Fruit fly (Drosophila melanogaster) whole organism, embryonic: Measurements from ENCODE around the gene Doc1.

Experiments
- Abd-B ChIP-seq: fragments of 200-800 bp; sonication (Bioruptor generic); optimal IDR thresholded peaks from 2 replicates; lab custom pipeline; 2018; ENCODE audit warnings: missing biosample characterization, mild to moderate bottlenecking, missing genetic modification characterization, moderate library complexity
- Blimp-1 ChIP-seq: fragments of 200-800 bp; sonication (Bioruptor generic); optimal IDR thresholded peaks from 3 replicates; lab custom pipeline; 2018; ENCODE audit warnings: missing biosample characterization, missing genetic modification characterization, mild to moderate bottlenecking, moderate library complexity, missing genetic modification reagents
- C15 ChIP-seq: fragments of 200-800 bp; sonication (Bioruptor generic); IDR thresholded peaks from 3 replicates; pipeline ENCODE4 v1.3.6; 2022; ENCODE audit warnings: missing biosample characterization, missing genetic modification characterization
- CG10979 ChIP-seq: fragments of 200-800 bp; sonication (Bioruptor generic); optimal IDR thresholded peaks from 2 replicates; lab custom pipeline; 2018; ENCODE audit warnings: missing biosample characterization, mild to moderate bottlenecking, missing genetic modification characterization, moderate library complexity
- CG11504 ChIP-seq: fragments of 200-800 bp; sonication (Bioruptor generic); optimal IDR thresholded peaks from 3 replicates; lab custom pipeline; 2019; ENCODE audit warnings: missing biosample characterization, mild to moderate bottlenecking, missing genetic modification characterization, moderate library complexity
- CG11560 ChIP-seq: fragments of 200-800 bp; sonication (Bioruptor generic); IDR thresholded peaks from 3 replicates; pipeline ENCODE4 v1.3.6; 2022; ENCODE audit warnings: missing biosample characterization, missing genetic modification characterization
- CG12391 ChIP-seq: fragments of 200-800 bp; sonication (Bioruptor generic); optimal IDR thresholded peaks from 3 replicates; lab custom pipeline; 2018; ENCODE audit warnings: missing biosample characterization, mild to moderate bottlenecking, missing genetic modification characterization, moderate library complexity
- CG13287 ChIP-seq: fragments of 200-800 bp; sonication (Bioruptor generic); IDR thresholded peaks from 2 replicates; pipeline ENCODE4 v1.3.6; 2022; ENCODE audit warnings: missing biosample characterization, missing genetic modification characterization; ENCODE audit not compliant: partially characterized antibody
- CG15696 ChIP-seq: fragments of 200-800 bp; sonication (Bioruptor generic); optimal IDR thresholded peaks from 2 replicates; lab custom pipeline; 2019; ENCODE audit warnings: missing biosample characterization, mild to moderate bottlenecking, missing genetic modification characterization, moderate library complexity
- CG17359 ChIP-seq: fragments of 200-800 bp; sonication (Bioruptor generic); optimal IDR thresholded peaks from 3 replicates; lab custom pipeline; 2018; ENCODE audit warnings: missing biosample characterization, mild to moderate bottlenecking, missing genetic modification characterization, moderate library complexity
- CG2712 ChIP-seq: fragments of 200-800 bp; optimal IDR thresholded peaks from 3 replicates; lab custom pipeline; 2019; ENCODE audit warnings: missing biosample characterization, mild to moderate bottlenecking, missing genetic modification characterization, moderate library complexity
- CG30403 ChIP-seq: fragments of 200-800 bp; sonication (Bioruptor generic); optimal IDR thresholded peaks from 3 replicates; lab custom pipeline; 2016; ENCODE audit warnings: missing biosample characterization, missing genetic modification characterization
- CG32767 ChIP-seq: fragments of 200-800 bp; sonication (Bioruptor generic); IDR thresholded peaks from 2 replicates; pipeline ENCODE4 v1.3.6; 2022; ENCODE audit warnings: missing biosample characterization, missing genetic modification characterization
- CG4424 ChIP-seq: fragments of 200-800 bp; sonication (Bioruptor generic); optimal IDR thresholded peaks from 3 replicates; lab custom pipeline; 2016; ENCODE audit warnings: missing biosample characterization, missing genetic modification characterization
- CG6791 ChIP-seq: fragments of 200-800 bp; sonication (Bioruptor generic); IDR thresholded peaks from 3 replicates; pipeline ENCODE4 v1.3.6; 2022; ENCODE audit warnings: missing biosample characterization, missing genetic modification characterization; ENCODE audit not compliant: partially characterized antibody
- CG8924 ChIP-seq: fragments of 200-800 bp; optimal IDR thresholded peaks from 3 replicates; lab custom pipeline; 2019; ENCODE audit warnings: missing biosample characterization, mild to moderate bottlenecking, missing genetic modification characterization, moderate library complexity
- CoRest ChIP-seq: fragments of 200-800 bp; sonication (Bioruptor generic); optimal IDR thresholded peaks from 3 replicates; lab custom pipeline; 2018; ENCODE audit warnings: missing biosample characterization, mild to moderate bottlenecking, missing genetic modification characterization, moderate library complexity
- Dad ChIP-seq: fragments of 200-800 bp; sonication (Bioruptor generic); optimal IDR thresholded peaks from 3 replicates; lab custom pipeline; 2016; ENCODE audit warnings: missing biosample characterization, missing genetic modification characterization
- Dbx ChIP-seq: fragments of 200-800 bp; sonication (Bioruptor generic); IDR thresholded peaks from 3 replicates; pipeline ENCODE4 v1.3.6; 2022; ENCODE audit warnings: missing biosample characterization, missing genetic modification characterization
- HmgZ ChIP-seq: fragments of 200-800 bp; sonication (Bioruptor generic); optimal IDR thresholded peaks from 2 replicates; lab custom pipeline; 2018; ENCODE audit warnings: missing biosample characterization, mild to moderate bottlenecking, missing genetic modification characterization
- Hr51 ChIP-seq, 2 experiments: fragments of 200-800 bp; sonication (Bioruptor generic); optimal IDR thresholded peaks; 2 replicates in 1 of 2; 3 replicates in 1 of 2; lab custom pipeline; 2016 to 2018; ENCODE audit warnings: missing biosample characterization in 2 of 2, missing genetic modification characterization in 2 of 2, mild to moderate bottlenecking in 1 of 2, moderate library complexity in 1 of 2
- Med ChIP-seq: fragments of 200-800 bp; sonication (Bioruptor generic); peaks from one replicate; lab custom pipeline; 2016; ENCODE audit warnings: missing biosample characterization, missing genetic modification characterization, mild to moderate bottlenecking, inconsistent platforms, moderate library complexity
- Oli ChIP-seq: fragments of 200-800 bp; sonication (Bioruptor generic); optimal IDR thresholded peaks from 2 replicates; lab custom pipeline; 2018; ENCODE audit warnings: missing biosample characterization, mild to moderate bottlenecking, missing genetic modification characterization, moderate library complexity
- Sox100B ChIP-seq: fragments of 200-800 bp; sonication (Bioruptor generic); optimal IDR thresholded peaks from 3 replicates; lab custom pipeline; 2018; ENCODE audit warnings: missing biosample characterization, mild to moderate bottlenecking, missing genetic modification characterization
- Sox102F ChIP-seq: fragments of 200-800 bp; sonication (Bioruptor generic); optimal IDR thresholded peaks from 2 replicates; lab custom pipeline; 2018; ENCODE audit warnings: missing biosample characterization, mild to moderate bottlenecking, missing genetic modification characterization, moderate library complexity
- Ssrp ChIP-seq: fragments of 200-800 bp; sonication (Bioruptor generic); optimal IDR thresholded peaks from 2 replicates; lab custom pipeline; 2018; ENCODE audit warnings: missing biosample characterization, mild to moderate bottlenecking, missing genetic modification characterization, moderate library complexity
- Xbp1 ChIP-seq: fragments of 200-800 bp; sonication (Bioruptor generic); optimal IDR thresholded peaks from 3 replicates; lab custom pipeline; 2016; ENCODE audit warnings: missing biosample characterization, mild to moderate bottlenecking, missing genetic modification characterization
- Xrp1 ChIP-seq: fragments of 200-800 bp; sonication (Bioruptor generic); IDR thresholded peaks from 2 replicates; pipeline ENCODE4 v1.3.6; 2022; ENCODE audit warnings: missing biosample characterization, missing genetic modification characterization
- ac ChIP-seq: fragments of 200-800 bp; sonication (Bioruptor generic); optimal IDR thresholded peaks from 3 replicates; lab custom pipeline; 2017; ENCODE audit warnings: missing biosample characterization, mild to moderate bottlenecking, missing genetic modification characterization
- al ChIP-seq: fragments of 200-800 bp; sonication (Bioruptor generic); IDR thresholded peaks from 2 replicates; pipeline ENCODE4 v1.3.6; 2022; ENCODE audit warnings: missing biosample characterization, missing genetic modification characterization
- bsh ChIP-seq, 2 experiments: fragments of 200-800 bp; sonication (Bioruptor generic); optimal IDR thresholded peaks; 2 replicates each; lab custom pipeline; 2017 to 2018; ENCODE audit warnings: mild to moderate bottlenecking in 2 of 2, missing biosample characterization in 2 of 2, missing genetic modification characterization in 2 of 2, moderate library complexity in 1 of 2
- dmrt99B ChIP-seq: fragments of 200-800 bp; sonication (Bioruptor generic); optimal IDR thresholded peaks from 2 replicates; lab custom pipeline; 2018; ENCODE audit warnings: missing biosample characterization, mild to moderate bottlenecking, missing genetic modification characterization, moderate library complexity
- eve ChIP-seq, 2 experiments: fragments of >200 bp; optimal IDR thresholded peaks; 2 replicates each; lab custom pipeline; 2017; ENCODE audit warnings: missing biosample characterization in 2 of 2, missing genetic modification characterization in 2 of 2
- gem ChIP-seq: fragments of 200-800 bp; sonication (Bioruptor generic); optimal IDR thresholded peaks from 2 replicates; lab custom pipeline; 2019; ENCODE audit warnings: missing biosample characterization, mild to moderate bottlenecking, missing genetic modification characterization, moderate library complexity
- h ChIP-seq: fragments of >200 bp; optimal IDR thresholded peaks from 2 replicates; lab custom pipeline; 2017
- hbn ChIP-seq: fragments of 200-800 bp; sonication (Bioruptor generic); IDR thresholded peaks from 2 replicates; pipeline ENCODE4 v1.3.6; 2022; ENCODE audit warnings: missing biosample characterization, missing genetic modification characterization; ENCODE audit not compliant: partially characterized antibody
- inv ChIP-seq: fragments of 200-800 bp; sonication (Bioruptor generic); IDR thresholded peaks from 2 replicates; pipeline ENCODE4 v1.3.6; 2022; ENCODE audit warnings: missing biosample characterization, missing genetic modification characterization; ENCODE audit not compliant: partially characterized antibody
- jing ChIP-seq: fragments of 200-800 bp; sonication (Bioruptor generic); optimal IDR thresholded peaks from 2 replicates; lab custom pipeline; 2018; ENCODE audit warnings: missing biosample characterization, mild to moderate bottlenecking, missing genetic modification characterization
- lola ChIP-seq, 3 experiments: fragments of >200 bp in 2 of 3; fragments of 200-800 bp in 1 of 3; sonication (Bioruptor generic) in 1 of 3; optimal IDR thresholded peaks; 2 replicates each; lab custom pipeline; 2017 to 2019; ENCODE audit warnings: missing biosample characterization in 3 of 3, missing genetic modification characterization in 3 of 3, mild to moderate bottlenecking in 1 of 3, moderate library complexity in 1 of 3
- mld ChIP-seq: fragments of 200-800 bp; sonication (Bioruptor generic); IDR thresholded peaks from 3 replicates; pipeline ENCODE4 v1.3.6; 2022; ENCODE audit warnings: missing biosample characterization, missing genetic modification characterization; ENCODE audit not compliant: partially characterized antibody
- nmo ChIP-seq: fragments of 200-800 bp; sonication (Bioruptor generic); optimal IDR thresholded peaks from 2 replicates; lab custom pipeline; 2018; ENCODE audit warnings: missing biosample characterization, mild to moderate bottlenecking, missing genetic modification characterization, moderate library complexity
- oc ChIP-seq: fragments of 200-800 bp; sonication (Bioruptor generic); optimal IDR thresholded peaks from 2 replicates; lab custom pipeline; 2018; ENCODE audit warnings: missing biosample characterization, mild to moderate bottlenecking, missing genetic modification characterization, moderate library complexity
- otp ChIP-seq: fragments of 200-800 bp; sonication (Bioruptor generic); IDR thresholded peaks from 3 replicates; pipeline ENCODE4, ENCODE4 v1.3.6; 2022; ENCODE audit warnings: missing biosample characterization, missing genetic modification characterization
- pb ChIP-seq: fragments of 200-800 bp; sonication (Bioruptor generic); optimal IDR thresholded peaks from 3 replicates; lab custom pipeline; 2016; ENCODE audit warnings: missing biosample characterization, missing genetic modification characterization
- pros ChIP-seq: fragments of 200-800 bp; sonication (Bioruptor generic); optimal IDR thresholded peaks from 3 replicates; lab custom pipeline; 2019; ENCODE audit warnings: missing biosample characterization, mild to moderate bottlenecking, missing genetic modification characterization, moderate library complexity
- tio ChIP-seq: fragments of 200-800 bp; sonication (Bioruptor generic); optimal IDR thresholded peaks from 2 replicates; lab custom pipeline; 2017; ENCODE audit warnings: missing biosample characterization, missing genetic modification characterization, inconsistent platforms
- wor ChIP-seq: fragments of 200-800 bp; sonication (Bioruptor generic); IDR thresholded peaks from 2 replicates; pipeline ENCODE4 v1.3.6; 2022; ENCODE audit warnings: missing biosample characterization, missing genetic modification characterization
- zen2 ChIP-seq: fragments of 200-800 bp; sonication (Bioruptor generic); IDR thresholded peaks from 3 replicates; pipeline ENCODE4 v1.3.6; 2022; ENCODE audit warnings: missing biosample characterization, missing genetic modification characterization; ENCODE audit not compliant: partially characterized antibody

Doc1 gene

dm6 chr3L:9032871-9033270 is 8.3 kb upstream of the Doc1 start (continued):
- TF ChIP-seq Xbp1 (GFP tag; lab: Kevin White, UChicago) = no peak
- peak; percentile 54; the same call in 1 of the 2 replicates for TF ChIP-seq Xrp1 (GFP tag; lab: Robert Waterston, UW)
- TF ChIP-seq al (GFP tag; lab: Robert Waterston, UW) = no peak
- peak; percentile 19 for TF ChIP-seq CoRest
- no peak for TF ChIP-seq CG13287 (GFP tag; lab: Robert Waterston, UW)
- no peak for TF ChIP-seq C15 (GFP tag; lab: Robert Waterston, UW)
- no peak for TF ChIP-seq pb (GFP tag; lab: Kevin White, UChicago)
- TF ChIP-seq CG2712 (tag; lab: Kevin White, UChicago) = peak; percentile 34
- TF ChIP-seq Dad (GFP tag; lab: Kevin White, UChicago) = no peak
- peak in 1 of 2 experiments; percentile 45 for TF ChIP-seq bsh (GFP tag; optimal IDR thresholded peaks at IDR 0.05; lab: Kevin White, UChicago)
- TF ChIP-seq CG8924 (tag; lab: Kevin White, UChicago) = no peak
- no peak for TF ChIP-seq ac (GFP tag; lab: Kevin White, UChicago)
- no peak for TF ChIP-seq inv (GFP tag; lab: Robert Waterston, UW)
- peak; percentile 32 for TF ChIP-seq CG17359
- no peak for TF ChIP-seq CG32767
- TF ChIP-seq Dbx (GFP tag; lab: Robert Waterston, UW) = no peak
- no peak for TF ChIP-seq otp (GFP tag; lab: Robert Waterston, UW)
- no peak for TF ChIP-seq h (lab: Kevin White, UChicago)
- TF ChIP-seq CG11504 (tag; lab: Kevin White, UChicago) = peak; percentile 60
- TF ChIP-seq nmo = peak; percentile 42
- TF ChIP-seq eve (GFP tag; optimal IDR thresholded peaks at IDR 0.05; lab: Kevin White, UChicago) = peak in 1 of 2 experiments; percentile 56
- TF ChIP-seq Ssrp (tag; lab: Kevin White, UChicago) = peak; percentile 33

dm6 chr3L:9033537-9033936 is 7.6 kb upstream of the Doc1 start:
- TF ChIP-seq zen2 (GFP tag; lab: Robert Waterston, UW) (no peak), dmrt99B (tag; lab: Kevin White, UChicago) (peak; percentile 64), CG15696 (tag; lab: Kevin White, UChicago) (no peak), pros (GFP tag; lab: Kevin White, UChicago) (no peak), jing (no peak), tio (no peak), gem (tag; lab: Kevin White, UChicago) (peak; percentile 60), wor (peak; percentile 32; the same call in 1 of the 2 replicates), Hr51 (GFP tag; optimal IDR thresholded peaks at IDR 0.05; lab: Kevin White, UChicago) (peak in 1 of 2 experiments; percentile 45), oc (tag; lab: Kevin White, UChicago) (no peak), CG10979 (tag; lab: Kevin White, UChicago) (peak; percentile 52), CG11560 (no peak), CG4424 (peak; percentile 6), Sox102F (GFP tag; lab: Kevin White, UChicago) (peak; percentile 38), CG8924 (tag; lab: Kevin White, UChicago) (peak; percentile 33), hbn (GFP tag; lab: Robert Waterston, UW) (no peak), Blimp-1 (peak; percentile 22), lola (GFP tag; optimal IDR thresholded peaks at IDR 0.05; lab: Kevin White, UChicago) (peak in 1 of 3 experiments; percentile 29), Sox100B (GFP tag; lab: Kevin White, UChicago) (peak; percentile 38), CG30403 (GFP tag; lab: Kevin White, UChicago) (peak; percentile 19), mld (no peak), Med (GFP tag; lab: Kevin White, UChicago) (peak; percentile 34), HmgZ (tag; lab: Kevin White, UChicago) (no peak), CG12391 (tag; lab: Kevin White, UChicago) (no peak), CG6791 (no peak), Abd-B (peak; percentile 15), CoRest (peak; percentile 42), Oli (tag; lab: Kevin White, UChicago) (peak; percentile 38), Ssrp (tag; lab: Kevin White, UChicago) (peak; percentile 38)
